Fruit fly (Drosophila melanogaster): ENCODE results near the gene CG9951.

- TF ChIP-seq Sin3A (optimal IDR thresholded peaks at IDR 0.05), result no peak
- TF ChIP-seq psq (optimal IDR thresholded peaks at IDR 0.05), result no peak
- no peak for TF ChIP-seq Myc (optimal IDR thresholded peaks at IDR 0.05)
- no peak for TF ChIP-seq h (optimal IDR thresholded peaks at IDR 0.05)
- TF ChIP-seq ttk (optimal IDR thresholded peaks at IDR 0.05), result no peak
- TF ChIP-seq insv (optimal IDR thresholded peaks at IDR 0.05), result no peak
Observed at dm6 chr3L:16914113-16914512, 51.1 kb downstream of the CG9951 start.

All from Kc167 (cell line).